Worm (Caenorhabditis elegans): ENCODE results near the gene F46C5.9.

The F46C5.9 gene

DNA sequence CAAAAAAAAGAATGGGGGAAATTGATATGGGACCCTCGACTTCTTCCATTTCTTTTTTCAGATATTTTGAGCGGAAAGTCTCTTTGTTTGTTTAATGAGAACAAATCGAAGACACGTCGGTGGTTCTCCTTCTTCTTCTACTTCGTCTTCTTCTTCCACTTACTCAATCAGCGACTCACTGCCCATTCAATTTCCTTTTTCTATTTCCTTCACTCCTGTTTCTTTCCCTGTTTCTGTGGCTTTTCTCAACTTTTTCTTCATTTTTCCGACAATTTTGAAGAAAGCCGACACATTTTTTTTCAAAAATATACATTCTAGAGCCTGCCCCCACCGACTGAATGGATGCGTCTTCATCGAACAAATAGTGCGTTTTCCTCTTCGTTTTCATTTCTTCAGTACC lies 25.3 kb upstream of the F46C5.9 start, which contains the start of gene F46C5.4:
F46C5.4 (plus strand) TSS at position 222 of the 400 bp plus-strand sequence.
- TF ChIP-seq B0035.1 (tag; optimal IDR thresholded peaks at IDR 0.05): no peak
- no peak for TF ChIP-seq F39B2.1 (GFP tag; IDR thresholded peaks at IDR 0.05)
- TF ChIP-seq lin-54 (GFP tag; optimal IDR thresholded peaks at IDR 0.05): no peak
- TF ChIP-seq snpc-4 (GFP tag; optimal IDR thresholded peaks at IDR 0.05): no peak
- TF ChIP-seq snpc-4 (tag; optimal IDR thresholded peaks at IDR 0.05): no peak
- no peak for TF ChIP-seq ztf-18 (tag; optimal IDR thresholded peaks at IDR 0.05)
- TF ChIP-seq madf-8 (GFP tag; conservative IDR thresholded peaks at IDR 0.05): no peak
- no peak for TF ChIP-seq T26A5.8 (tag; optimal IDR thresholded peaks at IDR 0.05)
- TF ChIP-seq rcor-1 (GFP tag; IDR thresholded peaks at IDR 0.05): no peak
- no peak for TF ChIP-seq fkh-3 (tag; optimal IDR thresholded peaks at IDR 0.05)
- TF ChIP-seq F37B4.10 (GFP tag; IDR thresholded peaks at IDR 0.05): no peak

DNA sequence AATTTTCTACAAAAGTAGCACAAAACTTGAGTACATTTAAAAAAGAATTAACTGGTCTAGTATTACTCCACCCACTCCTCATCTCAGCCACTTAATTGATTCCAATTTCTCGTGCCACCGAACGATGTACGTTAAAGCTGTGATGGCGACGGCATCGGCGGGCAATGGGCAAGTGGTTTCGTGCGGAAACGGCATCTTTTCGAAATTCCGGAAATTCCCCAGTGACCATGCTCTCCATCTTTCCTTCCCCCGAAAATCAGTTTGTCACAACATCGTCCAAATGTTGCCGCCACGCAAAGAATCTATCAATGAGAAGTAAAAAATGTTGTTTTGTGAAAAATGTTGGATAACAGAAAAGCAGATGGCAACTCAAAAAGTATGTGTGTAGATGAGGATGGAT lies 22.4 kb upstream of the F46C5.9 start:
- TF ChIP-seq pha-4 (tag; optimal IDR thresholded peaks at IDR 0.05) (no peak), madf-3 (GFP tag; IDR thresholded peaks at IDR 0.05) (no peak), Y79H2A.3 (GFP tag; conservative IDR thresholded peaks at IDR 0.05) (no peak), fkh-3 (tag; optimal IDR thresholded peaks at IDR 0.05) (no peak), mes-4 (tag; optimal IDR thresholded peaks at IDR 0.05) (no peak), efl-1 (GFP tag; optimal IDR thresholded peaks at IDR 0.05) (no peak), nfya-1 (tag; optimal IDR thresholded peaks at IDR 0.05; ENCODE audit: borderline replicate concordance, insufficient read depth) (no peak), Y53G8AR.9 (GFP tag; conservative IDR thresholded peaks at IDR 0.05) (no peak), attf-3 (GFP tag; conservative IDR thresholded peaks at IDR 0.05) (no peak), Y95B8A.8 (GFP tag; IDR thresholded peaks at IDR 0.05) (no peak), dpff-1 (tag; optimal IDR thresholded peaks at IDR 0.05) (no peak), die-1 (tag; optimal IDR thresholded peaks at IDR 0.05) (no peak), mcd-1 (GFP tag; IDR thresholded peaks at IDR 0.05) (no peak), T07F8.4 (tag; optimal IDR thresholded peaks at IDR 0.05) (no peak), egrh-3 (GFP tag; IDR thresholded peaks at IDR 0.05) (no peak), ama-1 (optimal IDR thresholded peaks at IDR 0.05) (no peak), ama-1 (GFP tag; optimal IDR thresholded peaks at IDR 0.05) (no peak), egl-18 (GFP tag; IDR thresholded peaks at IDR 0.05) (no peak), bed-1 (GFP tag; IDR thresholded peaks at IDR 0.05) (no peak), cebp-2 (GFP tag; IDR thresholded peaks at IDR 0.05) (no peak), mel-28 (tag; optimal IDR thresholded peaks at IDR 0.05; ENCODE audit: borderline replicate concordance) (no peak)

DNA sequence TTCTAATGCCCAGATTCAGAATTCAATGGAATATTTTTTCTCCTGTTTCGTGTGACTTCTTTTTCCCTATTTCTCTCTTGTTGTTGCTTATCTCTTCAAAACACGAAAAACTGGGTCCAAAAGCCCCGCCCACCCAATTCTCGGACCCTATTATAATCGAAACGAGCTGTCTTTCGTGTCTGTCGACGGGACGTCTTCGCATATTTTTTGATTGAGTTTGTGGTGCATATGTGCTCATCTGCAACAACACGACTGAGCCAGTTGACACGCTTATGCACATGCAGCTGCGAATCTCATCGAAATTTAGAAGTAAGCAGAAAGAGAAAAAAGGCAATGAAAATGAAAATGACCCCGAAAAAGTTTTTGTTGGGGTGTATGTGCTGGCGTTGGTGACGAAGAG lies 20.4 kb upstream of the F46C5.9 start:
- TF ChIP-seq lag-1 (GFP tag; IDR thresholded peaks at IDR 0.05): no peak
- no peak for TF ChIP-seq egrh-3 (GFP tag; IDR thresholded peaks at IDR 0.05)
- no peak for TF ChIP-seq ZK185.1 (tag; optimal IDR thresholded peaks at IDR 0.05; ENCODE audit: poor library complexity, severe bottlenecking)
- TF ChIP-seq lsy-27 (tag; optimal IDR thresholded peaks at IDR 0.05; ENCODE audit: borderline replicate concordance, insufficient read depth): no peak
- TF ChIP-seq atf-7 (tag; optimal IDR thresholded peaks at IDR 0.05): no peak
- TF ChIP-seq aptf-2 (GFP tag; conservative IDR thresholded peaks at IDR 0.05): no peak
- TF ChIP-seq ccch-3 (GFP tag; optimal IDR thresholded peaks at IDR 0.05): no peak
- TF ChIP-seq nhr-27 (tag; optimal IDR thresholded peaks at IDR 0.05): no peak
- no peak for TF ChIP-seq Y53G8AR.9 (GFP tag; conservative IDR thresholded peaks at IDR 0.05)
- no peak for TF ChIP-seq B0019.2 (GFP tag; conservative IDR thresholded peaks at IDR 0.05)
